Worm (Caenorhabditis elegans) whole organism, early embryonic: ENCODE measurements around the gene EGAP2.1.

Source experiments
- F13C5.2 ChIP-seq: sonication (generic microtip); optimal IDR thresholded peaks from 2 replicates; lab custom pipeline; 2017; ENCODE audit warnings: mild to moderate bottlenecking, missing genetic modification characterization, inconsistent platforms, missing compliant biosample characterization
- aly-1 ChIP-seq: sonication (generic microtip); optimal IDR thresholded peaks from 2 replicates; lab custom pipeline; 2016; ENCODE audit warnings: missing genetic modification characterization, missing compliant biosample characterization
- ama-1 ChIP-seq: fragments of 150-350 bp; optimal IDR thresholded peaks from 2 replicates; lab custom pipeline; 2014
- ets-7 ChIP-seq: sonication (generic microtip); optimal IDR thresholded peaks from 2 replicates; lab custom pipeline; 2016; ENCODE audit warnings: missing genotype, missing genetic modification characterization, missing compliant biosample characterization
- flt-1 ChIP-seq: fragments of 200-800 bp; sonication (Bioruptor generic); IDR thresholded peaks from 2 replicates; pipeline ENCODE4 v1.3.6; 2022; ENCODE audit warnings: missing genetic modification characterization, missing compliant biosample characterization
- hmbx-1 ChIP-seq: sonication (generic microtip); optimal IDR thresholded peaks from 2 replicates; lab custom pipeline; 2016; ENCODE audit warnings: mild to moderate bottlenecking, missing genetic modification characterization, missing compliant biosample characterization
- hmg-4 ChIP-seq: fragments of 200-800 bp; sonication (Bioruptor generic); optimal IDR thresholded peaks from 2 replicates; lab custom pipeline; 2018; ENCODE audit warnings: mild to moderate bottlenecking, missing genetic modification characterization, missing compliant biosample characterization
- tra-4 ChIP-seq: sonication (generic microtip); optimal IDR thresholded peaks from 2 replicates; lab custom pipeline; 2017; ENCODE audit warnings: missing genetic modification characterization, missing compliant biosample characterization

- TF ChIP-seq F13C5.2 (no peak), hmbx-1 (tag; lab: Kevin White, UChicago) (no peak), ama-1 (no peak), ets-7 (tag; lab: Kevin White, UChicago) (no peak), aly-1 (tag; lab: Kevin White, UChicago) (no peak), hmg-4 (no peak), tra-4 (tag; lab: Kevin White, UChicago) (no peak), flt-1 (GFP tag; lab: Robert Waterston, UW) (no peak)
Observed at ce11 chrII:5277780-5278179, 46.6 kb downstream of the EGAP2.1 start.
